2 worm cellular contexts compared by ENCODE assay signal in genomic region chrII:12542594-12542997, ce11.
A peak's percentile ranks its signal among the peaks of the same experiment; 100 is the strongest.
TF ChIP-seq lines count a peak whose summit lies in the region.

No protein-coding gene starts in this region.

TF ChIP-seq in whole organism, L4 larva, 104 proteins besides CTCF, POLR2A, EP300 and RAD21 (continued from another document):
- TF ChIP-seq ceh-20 (GFP tag; IDR thresholded peaks at IDR 0.05; lab: Robert Waterston, UW) = no peak
- no peak for TF ChIP-seq nhr-111 (GFP tag; optimal IDR thresholded peaks at IDR 0.05; lab: Kevin White, UChicago)
- TF ChIP-seq ztf-7 (tag; optimal IDR thresholded peaks at IDR 0.05; lab: Kevin White, UChicago) = no peak
- TF ChIP-seq F26F4.8 (GFP tag; conservative IDR thresholded peaks at IDR 0.05; lab: Robert Waterston, UW) = peak; percentile 80
- peak; percentile 4 for TF ChIP-seq F49E8.2 (tag; optimal IDR thresholded peaks at IDR 0.05; lab: Kevin White, UChicago; ENCODE audit: borderline replicate concordance)
- no peak for TF ChIP-seq egl-27 (tag; optimal IDR thresholded peaks at IDR 0.05; lab: Kevin White, UChicago)
- TF ChIP-seq nhr-25 (tag; optimal IDR thresholded peaks at IDR 0.05; lab: Kevin White, UChicago; ENCODE audit: borderline replicate concordance, insufficient read depth) = no peak
- TF ChIP-seq ceh-82 (tag; optimal IDR thresholded peaks at IDR 0.05; lab: Kevin White, UChicago) = no peak
- TF ChIP-seq zfp-2 (tag; optimal IDR thresholded peaks at IDR 0.05; lab: Kevin White, UChicago) = no peak
- TF ChIP-seq lin-13 (GFP tag; optimal IDR thresholded peaks at IDR 0.05; lab: Kevin White, UChicago) = peak; percentile 54
- TF ChIP-seq tra-1 (GFP tag; IDR thresholded peaks at IDR 0.05; lab: Robert Waterston, UW) = peak; percentile 60; the same call in 1 of the 2 replicates
- peak; percentile 42 to 84 for TF ChIP-seq daf-16 (GFP tag; optimal IDR thresholded peaks at IDR 0.05; lab: Kevin White, UChicago)
- TF ChIP-seq daf-16 (tag; optimal IDR thresholded peaks at IDR 0.05; lab: Kevin White, UChicago) = no peak
- 0 out of 2 replicates have a peak, but pooled peaks have one; percentile 40 for TF ChIP-seq arid-1 (GFP tag; conservative IDR thresholded peaks at IDR 0.05; lab: Robert Waterston, UW)
- TF ChIP-seq lin-38 (GFP tag; IDR thresholded peaks at IDR 0.05; lab: Robert Waterston, UW) = no peak; the same call in 1 of the 2 replicates
- 0 out of 2 replicates have a peak, but pooled peaks have one; percentile 36 for TF ChIP-seq madf-9 (GFP tag; conservative IDR thresholded peaks at IDR 0.05; lab: Robert Waterston, UW)
- no peak for TF ChIP-seq nhr-6 (tag; optimal IDR thresholded peaks at IDR 0.05; lab: Kevin White, UChicago)
- TF ChIP-seq lin-1 (GFP tag; IDR thresholded peaks at IDR 0.05; lab: Robert Waterston, UW) = peak; percentile 49; the same call in 1 of the 2 replicates
- peak; percentile 3 for TF ChIP-seq hlh-11 (tag; optimal IDR thresholded peaks at IDR 0.05; lab: Kevin White, UChicago)
- peak; percentile 22 for TF ChIP-seq hlh-30 (tag; optimal IDR thresholded peaks at IDR 0.05; lab: Kevin White, UChicago; ENCODE audit: insufficient read depth)
- TF ChIP-seq madf-5 (GFP tag; IDR thresholded peaks at IDR 0.05; lab: Robert Waterston, UW) = no peak
- peak; percentile 9 for TF ChIP-seq nhr-48 (tag; optimal IDR thresholded peaks at IDR 0.05; lab: Kevin White, UChicago)
- no peak for TF ChIP-seq nhr-42 (GFP tag; IDR thresholded peaks at IDR 0.05; lab: Robert Waterston, UW)
- TF ChIP-seq zip-2 (tag; optimal IDR thresholded peaks at IDR 0.05; lab: Kevin White, UChicago) = peak; percentile 36
- peak; percentile 40 for TF ChIP-seq dmd-6 (GFP tag; IDR thresholded peaks at IDR 0.05; lab: Robert Waterston, UW)

TF ChIP-seq in whole organism, young adult, 124 proteins besides CTCF, POLR2A, EP300 and RAD21 (continued from another document):
- peak; percentile 62 for TF ChIP-seq rpc-1 (optimal IDR thresholded peaks at IDR 0.05; lab: Kevin White, UChicago)
- TF ChIP-seq rpc-1 (tag; optimal IDR thresholded peaks at IDR 0.05; lab: Kevin White, UChicago) = peak; percentile 84
- 0 out of 2 replicates have a peak, but pooled peaks have one; percentile 24 for TF ChIP-seq ceh-100 (GFP tag; IDR thresholded peaks at IDR 0.05; lab: Robert Waterston, UW)
- TF ChIP-seq hmg-20 (GFP tag; IDR thresholded peaks at IDR 0.05; lab: Robert Waterston, UW) = no peak
- no peak for TF ChIP-seq rec-8 (tag; optimal IDR thresholded peaks at IDR 0.05; lab: Kevin White, UChicago)
- no peak for TF ChIP-seq Y79H2A.3 (GFP tag; conservative IDR thresholded peaks at IDR 0.05; lab: Robert Waterston, UW)
- TF ChIP-seq mes-4 (tag; optimal IDR thresholded peaks at IDR 0.05; lab: Kevin White, UChicago) = peak; percentile 39
- peak; percentile 84 for TF ChIP-seq tbp1 (GFP tag; optimal IDR thresholded peaks at IDR 0.05; lab: Kevin White, UChicago)
- no peak for TF ChIP-seq ceh-40 (GFP tag; IDR thresholded peaks at IDR 0.05; lab: Robert Waterston, UW)
- TF ChIP-seq nfya-1 (tag; optimal IDR thresholded peaks at IDR 0.05; lab: Kevin White, UChicago; ENCODE audit: borderline replicate concordance, insufficient read depth) = no peak
- TF ChIP-seq madf-10 (tag; optimal IDR thresholded peaks at IDR 0.05; lab: Kevin White, UChicago) = peak; percentile 37
- TF ChIP-seq B0261.1 (tag; optimal IDR thresholded peaks at IDR 0.05; lab: Kevin White, UChicago) = peak; percentile 68
- TF ChIP-seq die-1 (tag; optimal IDR thresholded peaks at IDR 0.05; lab: Kevin White, UChicago) = peak; percentile 69
- no peak for TF ChIP-seq nfya-2 (GFP tag; IDR thresholded peaks at IDR 0.05; lab: Robert Waterston, UW)
- TF ChIP-seq ceh-79 (tag; optimal IDR thresholded peaks at IDR 0.05; lab: Kevin White, UChicago) = no peak
- TF ChIP-seq Y95B8A.8 (GFP tag; IDR thresholded peaks at IDR 0.05; lab: Robert Waterston, UW) = no peak
- TF ChIP-seq K12H6.12 (tag; optimal IDR thresholded peaks at IDR 0.05; lab: Kevin White, UChicago) = no peak
- TF ChIP-seq nhr-80 (tag; optimal IDR thresholded peaks at IDR 0.05; lab: Kevin White, UChicago) = peak; percentile 39
- TF ChIP-seq lin-26 (GFP tag; IDR thresholded peaks at IDR 0.05; lab: Robert Waterston, UW) = peak; percentile 90
- no peak for TF ChIP-seq Y53G8AR.9 (GFP tag; conservative IDR thresholded peaks at IDR 0.05; lab: Robert Waterston, UW)
- no peak for TF ChIP-seq aptf-2 (GFP tag; conservative IDR thresholded peaks at IDR 0.05; lab: Robert Waterston, UW)
- TF ChIP-seq egl-44 (GFP tag; IDR thresholded peaks at IDR 0.05; lab: Robert Waterston, UW) = peak; percentile 30; the same call in 1 of the 2 replicates
- TF ChIP-seq egl-18 (GFP tag; IDR thresholded peaks at IDR 0.05; lab: Robert Waterston, UW) = no peak
- TF ChIP-seq fkh-3 (tag; optimal IDR thresholded peaks at IDR 0.05; lab: Kevin White, UChicago) = peak; percentile 27
- TF ChIP-seq dpff-1 (tag; optimal IDR thresholded peaks at IDR 0.05; lab: Kevin White, UChicago) = no peak
- peak; percentile 67 for TF ChIP-seq nhr-90 (tag; optimal IDR thresholded peaks at IDR 0.05; lab: Kevin White, UChicago)
- no peak for TF ChIP-seq let-607 (tag; optimal IDR thresholded peaks at IDR 0.05; lab: Kevin White, UChicago)
- no peak for TF ChIP-seq pbrm-1 (GFP tag; IDR thresholded peaks at IDR 0.05; lab: Robert Waterston, UW)
- TF ChIP-seq nhr-179 (tag; optimal IDR thresholded peaks at IDR 0.05; lab: Kevin White, UChicago) = no peak
- peak; percentile 41 for TF ChIP-seq madf-6 (GFP tag; IDR thresholded peaks at IDR 0.05; lab: Robert Waterston, UW)
- no peak for TF ChIP-seq lin-40 (tag; optimal IDR thresholded peaks at IDR 0.05; lab: Kevin White, UChicago)
- TF ChIP-seq B0035.1 (tag; optimal IDR thresholded peaks at IDR 0.05; lab: Kevin White, UChicago) = no peak
- TF ChIP-seq ztf-25 (GFP tag; IDR thresholded peaks at IDR 0.05; lab: Robert Waterston, UW) = peak; percentile 36; the same call in 1 of the 2 replicates
- TF ChIP-seq athp-1 (tag; optimal IDR thresholded peaks at IDR 0.05; lab: Kevin White, UChicago) = peak; percentile 19
- no peak for TF ChIP-seq lir-1 (GFP tag; conservative IDR thresholded peaks at IDR 0.05; lab: Robert Waterston, UW)
- TF ChIP-seq nfyb-1 (GFP tag; IDR thresholded peaks at IDR 0.05; lab: Robert Waterston, UW) = peak; percentile 72
- peak; percentile 1 for TF ChIP-seq lin-54 (GFP tag; optimal IDR thresholded peaks at IDR 0.05; lab: Kevin White, UChicago)
